Worm (Caenorhabditis elegans) whole organism, L4 larva: ENCODE data around the gene F09G8.5.

Source experiments
- ama-1 ChIP-seq: fragments of 150-350 bp; optimal IDR thresholded peaks from 2 replicates; lab custom pipeline; 2014; ENCODE audit warnings: inconsistent platforms, mixed read lengths
- ces-1 ChIP-seq: fragments of 150-350 bp; sonication (generic microtip); optimal IDR thresholded peaks from 4 replicates; lab custom pipeline; 2014; ENCODE audit warnings: missing biosample characterization, missing genetic modification reagents, missing genetic modification characterization
- nhr-11 ChIP-seq: fragments of 150-350 bp; optimal IDR thresholded peaks from 2 replicates; lab custom pipeline; 2014; ENCODE audit warnings: missing biosample characterization, missing genetic modification characterization
- nhr-237 ChIP-seq: sonication (generic microtip); optimal IDR thresholded peaks from 2 replicates; lab custom pipeline; 2017; ENCODE audit warnings: missing biosample characterization, missing genetic modification characterization
- nhr-25 ChIP-seq: sonication (generic microtip); optimal IDR thresholded peaks from 2 replicates; lab custom pipeline; 2017; ENCODE audit warnings: missing genetic modification characterization, mild to moderate bottlenecking, missing compliant biosample characterization, antibody characterized with exemption, moderate library complexity, borderline replicate concordance; ENCODE audit not compliant: insufficient read depth
- skn-1 ChIP-seq: fragments of 150-350 bp; optimal IDR thresholded peaks from 2 replicates; lab custom pipeline; 2014; ENCODE audit warnings: missing biosample characterization, missing genetic modification characterization
- unc-130 ChIP-seq: sonication (generic microtip); optimal IDR thresholded peaks from 2 replicates; lab custom pipeline; 2016; ENCODE audit warnings: missing genetic modification reagents, missing genetic modification characterization, missing compliant biosample characterization
- unc-62 ChIP-seq, 3 experiments: fragments of 150-350 bp in 1 of 3; sonication (generic microtip); optimal IDR thresholded peaks in 2 of 3; peaks in 1 of 3; 1 replicate in 1 of 3; 2 replicates in 2 of 3; lab custom pipeline; 2014 to 2017; ENCODE audit warnings: missing biosample characterization in 3 of 3, missing genetic modification characterization in 3 of 3, missing genetic modification reagents in 3 of 3, missing genotype in 1 of 3

DNA sequence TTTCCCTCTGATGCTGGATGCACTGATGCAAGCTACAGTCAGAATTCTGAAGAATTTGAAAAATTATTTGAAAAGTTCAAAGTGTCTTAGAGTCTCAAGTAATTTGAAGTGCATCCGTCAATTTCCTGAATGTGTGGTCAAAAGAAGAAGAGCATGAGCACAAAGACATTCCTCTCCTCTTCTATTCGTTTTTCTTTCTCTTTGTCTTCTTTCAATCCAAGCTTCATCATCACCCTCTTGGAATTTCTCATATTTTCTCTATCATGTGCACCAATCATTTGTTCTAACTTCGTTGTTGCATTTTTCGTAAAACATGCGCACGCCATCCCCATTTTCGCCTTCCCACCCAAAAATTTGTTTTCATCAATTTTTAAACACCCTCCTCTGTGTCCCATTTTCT lies 31.2 kb downstream of the F09G8.5 start:
- TF ChIP-seq ama-1 (lab: Kevin White, UChicago): no peak
- TF ChIP-seq unc-130 (GFP tag; lab: Kevin White, UChicago): no peak
- TF ChIP-seq skn-1 (tag; lab: Kevin White, UChicago): no peak
- no peak for TF ChIP-seq ces-1 (GFP tag; lab: Kevin White, UChicago)
- TF ChIP-seq nhr-237: no peak
- no peak for TF ChIP-seq nhr-11 (tag; lab: Kevin White, UChicago)
- TF ChIP-seq nhr-25 (tag; lab: Kevin White, UChicago): no peak
- no peak for TF ChIP-seq unc-62 (GFP tag; optimal IDR thresholded peaks at IDR 0.05 in 1 of 2; lab: Kevin White, UChicago)
- no peak for TF ChIP-seq unc-62 (tag; optimal IDR thresholded peaks at IDR 0.05; lab: Kevin White, UChicago)
